Fruit fly (Drosophila melanogaster): ENCODE data around the gene MED7.

MED7 gene

dm6 chr3R:10711148-10711547 is 49.7 kb downstream of the MED7 start, which contains the start of gene CG14689:
TSS of gene CG14689 (minus strand) at chr3R:10711248.
- TF ChIP-seq CG8319 (GFP tag; optimal IDR thresholded peaks at IDR 0.05) (no peak), spab (GFP tag; optimal IDR thresholded peaks at IDR 0.05) (no peak), Met (GFP tag; optimal IDR thresholded peaks at IDR 0.05) (no peak), topi (GFP tag; optimal IDR thresholded peaks at IDR 0.05) (no peak), CG16779 (tag; optimal IDR thresholded peaks at IDR 0.05) (no peak), CG11762 (GFP tag; optimal IDR thresholded peaks at IDR 0.05; ENCODE audit: insufficient read depth) (no peak), Sox14 (GFP tag; optimal IDR thresholded peaks at IDR 0.05) (no peak), CG3919 (GFP tag; optimal IDR thresholded peaks at IDR 0.05) (no peak)

Data from whole organism, prepupa.